Fruit fly (Drosophila melanogaster): ENCODE results near the gene Srp68.

dm6 chr3L:9002527-9002926, 27.7 kb downstream of the Srp68 start:
- TF ChIP-seq CG8478 (optimal IDR thresholded peaks at IDR 0.05) (no peak), CTCF (optimal IDR thresholded peaks at IDR 0.05) (no peak)

Measured in S2 (cell line).